Worm (Caenorhabditis elegans) whole organism, L4 larva: ENCODE data around the gene sre-27.

Source experiments
- F37D6.2 ChIP-seq: sonication (generic microtip); optimal IDR thresholded peaks from 2 replicates; lab custom pipeline; 2016; ENCODE audit warnings: mild to moderate bottlenecking, missing genetic modification characterization, missing compliant biosample characterization
- F44E2.7 ChIP-seq: fragments of 200-800 bp; sonication (Bioruptor generic); IDR thresholded peaks from 2 replicates; pipeline ENCODE4 v2.1.2; 2022; ENCODE audit warnings: missing genetic modification characterization, missing compliant biosample characterization
- Y5F2A.4 ChIP-seq: fragments of 200-800 bp; sonication (Bioruptor generic); optimal IDR thresholded peaks from 2 replicates; lab custom pipeline; 2018; ENCODE audit warnings: mild to moderate bottlenecking, missing genetic modification characterization, missing compliant biosample characterization
- Y75B8A.6 ChIP-seq: fragments of 200-800 bp; sonication (Bioruptor generic); IDR thresholded peaks from 2 replicates; pipeline ENCODE4 v1.3.6; 2022; ENCODE audit warnings: missing genetic modification reagents, missing genetic modification characterization, missing compliant biosample characterization
- aha-1 ChIP-seq: fragments of 150-350 bp; peaks from one replicate; lab custom pipeline; 2014; ENCODE audit warnings: missing biosample characterization, missing genetic modification characterization
- ceh-20 ChIP-seq: fragments of 200-800 bp; sonication (Bioruptor generic); IDR thresholded peaks from 2 replicates; pipeline ENCODE4 v1.3.6; 2022; ENCODE audit warnings: missing genetic modification reagents, missing genetic modification characterization, missing compliant biosample characterization
- ceh-32 ChIP-seq: sonication (generic microtip); optimal IDR thresholded peaks from 2 replicates; lab custom pipeline; 2016; ENCODE audit warnings: mild to moderate bottlenecking, missing genetic modification characterization, missing compliant biosample characterization; ENCODE audit not compliant: poor library complexity
- ceh-44 ChIP-seq: fragments of 200-800 bp; sonication (Bioruptor generic); IDR thresholded peaks from 2 replicates; pipeline ENCODE4 v1.3.6; 2022; ENCODE audit warnings: missing genetic modification reagents, missing genetic modification characterization, missing compliant biosample characterization
- ceh-62 ChIP-seq: sonication (generic microtip); optimal IDR thresholded peaks from 2 replicates; lab custom pipeline; 2017; ENCODE audit warnings: missing biosample characterization, missing genetic modification characterization
- ctbp-1 ChIP-seq: fragments of 200-800 bp; sonication (Bioruptor generic); IDR thresholded peaks from 2 replicates; pipeline ENCODE4 v1.3.6; 2022; ENCODE audit warnings: missing genetic modification reagents, missing genetic modification characterization, missing compliant biosample characterization
- daf-16 ChIP-seq, 3 experiments: sonication (generic microtip); optimal IDR thresholded peaks; 2 replicates each; lab custom pipeline; 2016 to 2017; ENCODE audit warnings: missing genetic modification characterization in 3 of 3, missing genetic modification reagents in 3 of 3, mild to moderate bottlenecking in 2 of 3, missing compliant biosample characterization in 2 of 3, missing biosample characterization in 1 of 3, moderate library complexity in 1 of 3
- daf-8 ChIP-seq: fragments of 200-800 bp; sonication (Bioruptor generic); IDR thresholded peaks from 2 replicates; pipeline ENCODE4 v1.3.6; 2022; ENCODE audit warnings: missing genetic modification characterization, missing compliant biosample characterization
- dmd-8 ChIP-seq: fragments of 200-800 bp; sonication (Bioruptor generic); IDR thresholded peaks from 2 replicates; pipeline ENCODE4 v1.3.6; 2022; ENCODE audit warnings: missing genetic modification characterization, missing compliant biosample characterization
- dmd-9 ChIP-seq: fragments of 200-800 bp; sonication (Bioruptor generic); IDR thresholded peaks from 2 replicates; pipeline ENCODE4 v1.3.6; 2022; ENCODE audit warnings: missing genetic modification reagents, missing genetic modification characterization, missing compliant biosample characterization
- dpl-1 ChIP-seq: fragments of 150-350 bp; optimal IDR thresholded peaks from 2 replicates; lab custom pipeline; 2014; ENCODE audit warnings: missing biosample characterization, missing genetic modification reagents, missing genetic modification characterization
- duxl-1 ChIP-seq: sonication (generic microtip); optimal IDR thresholded peaks from 2 replicates; lab custom pipeline; 2016; ENCODE audit warnings: mild to moderate bottlenecking, missing genetic modification characterization, moderate library complexity, missing compliant biosample characterization; ENCODE audit not compliant: poor library complexity
- egl-27 ChIP-seq: sonication (generic microtip); optimal IDR thresholded peaks from 3 replicates; lab custom pipeline; 2017; ENCODE audit warnings: missing biosample characterization, missing genetic modification reagents, missing genetic modification characterization
- egl-43 ChIP-seq: fragments of 200-800 bp; sonication (Bioruptor generic); IDR thresholded peaks from 2 replicates; pipeline ENCODE4 v1.3.6; 2022; ENCODE audit warnings: missing genetic modification reagents, missing genetic modification characterization, missing compliant biosample characterization
- fos-1 ChIP-seq: fragments of 150-350 bp; optimal IDR thresholded peaks from 2 replicates; lab custom pipeline; 2014; ENCODE audit warnings: missing biosample characterization, missing genetic modification characterization
- hif-1 ChIP-seq, 2 experiments: sonication (generic microtip); optimal IDR thresholded peaks; 2 replicates each; lab custom pipeline; 2016 to 2017; ENCODE audit warnings: missing compliant biosample characterization in 2 of 2, missing genetic modification characterization in 2 of 2, missing genetic modification reagents in 2 of 2, missing genotype in 2 of 2, mild to moderate bottlenecking in 1 of 2
- hlh-11 ChIP-seq: fragments of 200-800 bp; sonication (Bioruptor generic); optimal IDR thresholded peaks from 2 replicates; lab custom pipeline; 2018; ENCODE audit warnings: mild to moderate bottlenecking, missing genetic modification characterization, missing compliant biosample characterization
- lim-7 ChIP-seq: fragments of 200-800 bp; sonication (Bioruptor generic); IDR thresholded peaks from 2 replicates; pipeline ENCODE4 v1.3.6; 2022; ENCODE audit warnings: missing genetic modification characterization, missing compliant biosample characterization
- lin-1 ChIP-seq: fragments of 200-800 bp; sonication (Bioruptor generic); IDR thresholded peaks from 2 replicates; pipeline ENCODE4 v1.3.6; 2022; ENCODE audit warnings: missing genetic modification reagents, missing genetic modification characterization, missing compliant biosample characterization
- lin-13 ChIP-seq: fragments of 150-350 bp; optimal IDR thresholded peaks from 2 replicates; lab custom pipeline; 2014; ENCODE audit warnings: missing biosample characterization, missing genetic modification reagents, missing genetic modification characterization
- lin-29 ChIP-seq: fragments of 200-800 bp; sonication (Bioruptor generic); IDR thresholded peaks from 2 replicates; pipeline ENCODE4 v1.3.6; 2022; ENCODE audit warnings: missing genetic modification reagents, missing genetic modification characterization, missing compliant biosample characterization
- lin-38 ChIP-seq: fragments of 200-800 bp; sonication (Bioruptor generic); IDR thresholded peaks from 2 replicates; pipeline ENCODE4 v1.3.6; 2022; ENCODE audit warnings: missing genetic modification reagents, missing genetic modification characterization, missing compliant biosample characterization
- lir-3 ChIP-seq: sonication (generic microtip); optimal IDR thresholded peaks from 2 replicates; lab custom pipeline; 2016; ENCODE audit warnings: mild to moderate bottlenecking, missing genetic modification characterization, missing compliant biosample characterization
- mxl-2 ChIP-seq: fragments of 200-800 bp; sonication (Bioruptor generic); conservative IDR thresholded peaks from 2 replicates; pipeline ENCODE4 v1.3.6; 2022; ENCODE audit warnings: missing genetic modification reagents, missing genetic modification characterization, missing compliant biosample characterization
- nhr-11 ChIP-seq: fragments of 150-350 bp; optimal IDR thresholded peaks from 2 replicates; lab custom pipeline; 2014; ENCODE audit warnings: missing biosample characterization, missing genetic modification characterization
- nhr-111 ChIP-seq: fragments of 200-800 bp; sonication (Bioruptor generic); optimal IDR thresholded peaks from 2 replicates; lab custom pipeline; 2018; ENCODE audit warnings: mild to moderate bottlenecking, missing genetic modification characterization, missing compliant biosample characterization
- nhr-42 ChIP-seq: fragments of 200-800 bp; sonication (Bioruptor generic); IDR thresholded peaks from 2 replicates; pipeline ENCODE4 v1.3.6; 2022; ENCODE audit warnings: missing genetic modification characterization, missing compliant biosample characterization
- nhr-48 ChIP-seq: sonication (generic microtip); optimal IDR thresholded peaks from 2 replicates; lab custom pipeline; 2016; ENCODE audit warnings: mild to moderate bottlenecking, missing genetic modification characterization, missing compliant biosample characterization
- nhr-76 ChIP-seq: fragments of 150-350 bp; optimal IDR thresholded peaks from 2 replicates; lab custom pipeline; 2014; ENCODE audit warnings: missing biosample characterization, missing genetic modification characterization
- pha-4 ChIP-seq, 2 experiments: fragments of 150-350 bp in 1 of 2; fragments of 200-800 bp in 1 of 2; sonication (Bioruptor generic) in 1 of 2; IDR thresholded peaks in 1 of 2; optimal IDR thresholded peaks in 1 of 2; 2 replicates each; pipeline versions ENCODE4 v1.3.6 to Lab custom; 2014 to 2022; ENCODE audit warnings: missing genetic modification characterization in 2 of 2, missing genetic modification reagents in 2 of 2, missing biosample characterization in 1 of 2, missing compliant biosample characterization in 1 of 2
- php-3 ChIP-seq: fragments of 200-800 bp; sonication (Bioruptor generic); IDR thresholded peaks from 2 replicates; pipeline ENCODE4 v1.3.6; 2022; ENCODE audit warnings: missing genetic modification reagents, missing genetic modification characterization, missing compliant biosample characterization
- pqm-1 ChIP-seq: sonication (generic microtip); optimal IDR thresholded peaks from 2 replicates; lab custom pipeline; 2017; ENCODE audit warnings: missing biosample characterization, missing genetic modification characterization
- set-16 ChIP-seq: fragments of 200-800 bp; sonication (Bioruptor generic); IDR thresholded peaks from 2 replicates; pipeline ENCODE4 v1.3.6; 2022; ENCODE audit warnings: missing genetic modification reagents, missing genetic modification characterization, missing compliant biosample characterization
- snpc-4 ChIP-seq: fragments of 150-350 bp; optimal IDR thresholded peaks from 2 replicates; lab custom pipeline; 2014; ENCODE audit warnings: missing biosample characterization, missing genetic modification characterization
- spr-3 ChIP-seq: fragments of 200-800 bp; sonication (Bioruptor generic); optimal IDR thresholded peaks from 2 replicates; lab custom pipeline; 2018; ENCODE audit warnings: mild to moderate bottlenecking, missing genetic modification characterization, missing compliant biosample characterization
- tag-97 ChIP-seq: fragments of 200-800 bp; sonication (Bioruptor generic); IDR thresholded peaks from 2 replicates; pipeline ENCODE4 v1.3.6; 2022; ENCODE audit warnings: missing genetic modification characterization, missing compliant biosample characterization
- unc-62 ChIP-seq, 3 experiments: fragments of 150-350 bp in 1 of 3; sonication (generic microtip); optimal IDR thresholded peaks in 2 of 3; peaks in 1 of 3; 1 replicate in 1 of 3; 2 replicates in 2 of 3; lab custom pipeline; 2014 to 2017; ENCODE audit warnings: missing biosample characterization in 3 of 3, missing genetic modification characterization in 3 of 3, missing genetic modification reagents in 3 of 3, missing genotype in 1 of 3
- zip-2 ChIP-seq: fragments of 150-350 bp; optimal IDR thresholded peaks from 2 replicates; lab custom pipeline; 2014; ENCODE audit warnings: missing biosample characterization, missing genetic modification characterization
- ztf-11 ChIP-seq: fragments of 150-350 bp; optimal IDR thresholded peaks from 2 replicates; lab custom pipeline; 2014; ENCODE audit warnings: missing biosample characterization, missing genetic modification characterization

Gene sre-27

DNA sequence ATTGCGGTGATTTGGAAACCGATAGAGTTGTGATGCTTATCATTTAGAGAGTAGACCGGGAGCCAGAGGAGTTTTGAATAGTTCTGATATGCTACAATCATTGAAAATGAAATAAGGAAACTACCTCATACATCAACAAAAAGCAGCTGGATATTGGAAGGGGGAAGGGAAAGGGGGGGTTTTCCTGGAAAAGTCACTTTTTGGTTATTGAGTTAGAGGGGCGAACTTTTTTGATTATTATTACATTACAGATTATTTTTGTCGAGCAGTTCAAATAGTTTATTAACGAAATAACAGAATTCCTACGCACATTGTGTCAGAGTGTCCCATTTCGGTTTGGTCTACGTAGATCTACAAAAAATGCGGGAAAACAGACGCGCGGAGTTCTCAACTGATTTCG, 30.6 kb downstream of the sre-27 start, which contains the start of gene sre-42:
TSS of gene sre-42 (minus strand) at position 101 of the 400 bp plus-strand sequence.
- TF ChIP-seq tag-97 (GFP tag; lab: Robert Waterston, UW) (no peak), aha-1 (tag; lab: Kevin White, UChicago) (peak; percentile 18), nhr-48 (tag; lab: Kevin White, UChicago) (no peak)

DNA sequence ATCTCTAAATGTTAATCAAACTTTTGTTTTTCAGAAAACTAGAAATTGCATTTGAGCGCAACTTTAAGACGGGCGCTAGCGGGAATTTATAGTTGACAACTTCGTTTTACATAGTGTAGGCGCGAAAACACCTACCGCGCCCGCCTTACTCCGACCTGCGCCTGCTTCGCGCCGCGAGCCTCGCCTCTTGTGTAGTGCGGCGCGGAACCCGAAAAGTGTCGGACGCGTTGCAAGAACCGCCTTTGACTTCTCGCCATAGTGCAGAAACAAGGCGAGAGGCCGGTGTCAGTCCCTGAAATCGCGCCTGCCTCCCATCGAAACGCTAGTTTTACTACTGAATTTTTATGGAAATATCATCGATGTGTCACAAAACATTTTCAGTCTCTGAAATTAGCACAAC, 31.6 kb downstream of the sre-27 start:
- TF ChIP-seq daf-16 (GFP tag; optimal IDR thresholded peaks at IDR 0.05; lab: Kevin White, UChicago) = no peak
- no peak for TF ChIP-seq daf-16 (tag; optimal IDR thresholded peaks at IDR 0.05; lab: Kevin White, UChicago)
- no peak for TF ChIP-seq ceh-62 (tag; lab: Kevin White, UChicago)
- TF ChIP-seq aha-1 (tag; lab: Kevin White, UChicago) = peak; percentile 61
- no peak for TF ChIP-seq unc-62 (GFP tag; optimal IDR thresholded peaks at IDR 0.05 in 1 of 2; lab: Kevin White, UChicago)
- no peak for TF ChIP-seq unc-62 (tag; optimal IDR thresholded peaks at IDR 0.05; lab: Kevin White, UChicago)
- peak; percentile 82 for TF ChIP-seq set-16 (GFP tag; lab: Robert Waterston, UW)
- no peak for TF ChIP-seq pqm-1
- 0 out of 2 replicates have a peak, but pooled peaks have one; percentile 35 for TF ChIP-seq egl-43

DNA sequence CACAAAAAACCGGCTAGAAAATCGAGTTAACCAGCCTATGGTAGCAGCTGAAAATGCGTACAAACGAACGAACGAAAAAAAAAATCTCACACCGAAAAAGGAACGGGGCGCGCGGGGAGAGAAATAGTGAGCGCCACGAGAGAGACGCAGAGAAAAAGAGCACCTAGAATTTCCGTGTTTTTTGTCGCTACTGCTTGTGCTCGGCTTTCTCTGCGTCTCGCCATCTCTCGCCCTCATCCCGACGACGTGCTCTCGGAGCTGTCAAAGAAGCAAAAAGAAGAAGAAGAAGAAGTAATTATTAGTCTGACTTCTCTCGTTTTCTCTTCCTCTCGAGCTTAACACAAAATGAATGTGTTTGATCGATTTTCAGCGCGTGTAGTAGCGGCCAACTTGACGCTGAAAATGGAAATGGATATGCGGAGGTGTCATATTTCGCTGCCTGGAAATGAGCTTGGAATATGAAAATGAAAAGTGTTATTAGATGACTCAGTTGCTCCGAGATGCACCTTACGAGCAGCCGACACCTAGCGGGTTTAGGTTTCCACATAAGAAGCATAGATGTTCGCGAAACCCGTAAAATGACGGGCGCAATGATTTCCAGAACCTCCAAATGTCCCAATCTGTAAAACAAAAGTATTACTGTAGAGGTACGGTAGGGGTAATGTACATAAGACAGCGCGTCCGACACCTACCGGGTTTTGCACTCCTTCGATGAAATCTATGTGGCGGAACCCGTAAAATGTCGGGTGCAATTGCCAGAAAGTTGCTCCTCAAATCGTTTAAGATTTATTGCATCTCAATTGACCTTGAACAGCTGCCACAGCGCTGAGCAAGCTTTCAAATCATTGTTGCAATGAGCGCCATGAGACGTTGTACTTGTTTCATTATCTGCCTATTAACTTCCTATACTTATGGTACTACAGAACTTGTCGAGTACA, 34.5 kb downstream of the sre-27 start, which contains the start of gene btb-14:
TSS of gene btb-14 (plus strand) at position 839 of the 938 bp plus-strand sequence.
- no peak for TF ChIP-seq php-3 (GFP tag; lab: Robert Waterston, UW)
- no peak for TF ChIP-seq dpl-1 (GFP tag; lab: Kevin White, UChicago)
- TF ChIP-seq unc-62 (GFP tag; optimal IDR thresholded peaks at IDR 0.05 in 1 of 2; lab: Kevin White, UChicago) = peak in 1 of 2 experiments; percentile 53
- no peak for TF ChIP-seq unc-62 (tag; optimal IDR thresholded peaks at IDR 0.05; lab: Kevin White, UChicago)
- TF ChIP-seq Y75B8A.6 = no peak
- no peak for TF ChIP-seq nhr-42 (GFP tag; lab: Robert Waterston, UW)
- no peak for TF ChIP-seq ztf-11 (tag; lab: Kevin White, UChicago)
- no peak for TF ChIP-seq egl-27
- TF ChIP-seq ceh-32 = no peak
- TF ChIP-seq Y5F2A.4 (GFP tag; lab: Kevin White, UChicago) = no peak
- peak; percentile 26 for TF ChIP-seq snpc-4 (tag; lab: Kevin White, UChicago)
- no peak for TF ChIP-seq mxl-2 (GFP tag; lab: Robert Waterston, UW)
- no peak for TF ChIP-seq ceh-44 (GFP tag; lab: Robert Waterston, UW)
- TF ChIP-seq lin-29 (GFP tag; lab: Robert Waterston, UW) = no peak
- no peak for TF ChIP-seq hlh-11 (tag; lab: Kevin White, UChicago)
- TF ChIP-seq lim-7 (GFP tag; lab: Robert Waterston, UW) = no peak
- TF ChIP-seq duxl-1 (tag; lab: Kevin White, UChicago) = no peak
- TF ChIP-seq F44E2.7 (GFP tag; lab: Robert Waterston, UW) = no peak
- no peak for TF ChIP-seq pqm-1
- no peak for TF ChIP-seq lin-13 (GFP tag; lab: Kevin White, UChicago)
- TF ChIP-seq dmd-8 (GFP tag; lab: Robert Waterston, UW) = no peak
- no peak for TF ChIP-seq spr-3 (GFP tag; lab: Kevin White, UChicago)
- TF ChIP-seq nhr-11 = no peak
- no peak for TF ChIP-seq zip-2 (tag; lab: Kevin White, UChicago)
- TF ChIP-seq ceh-20 (GFP tag; lab: Robert Waterston, UW) = 0 out of 2 replicates have a peak, but pooled peaks have one; percentile 19
- TF ChIP-seq lir-3 (tag; lab: Kevin White, UChicago) = no peak
- TF ChIP-seq ctbp-1 (GFP tag; lab: Robert Waterston, UW) = no peak
- TF ChIP-seq lin-38 (GFP tag; lab: Robert Waterston, UW) = no peak
- no peak for TF ChIP-seq nhr-111 (GFP tag; lab: Kevin White, UChicago)
- no peak for TF ChIP-seq tag-97 (GFP tag; lab: Robert Waterston, UW)
- no peak for TF ChIP-seq dmd-9 (GFP tag; lab: Robert Waterston, UW)
- TF ChIP-seq F37D6.2 (tag; lab: Kevin White, UChicago) = no peak
- no peak for TF ChIP-seq pha-4 (GFP tag; IDR thresholded peaks at IDR 0.05; lab: Robert Waterston, UW)
- no peak for TF ChIP-seq pha-4 (tag; optimal IDR thresholded peaks at IDR 0.05; lab: Kevin White, UChicago)
- no peak for TF ChIP-seq fos-1
- no peak for TF ChIP-seq nhr-76 (tag; lab: Kevin White, UChicago)
- no peak for TF ChIP-seq lin-1 (GFP tag; lab: Robert Waterston, UW)
- no peak for TF ChIP-seq daf-8 (GFP tag; lab: Robert Waterston, UW)
- peak in 1 of 2 experiments; percentile 4 for TF ChIP-seq hif-1 (tag; optimal IDR thresholded peaks at IDR 0.05; lab: Kevin White, UChicago)
